Worm (Caenorhabditis elegans): ENCODE measurements around the gene srgp-1.

DNA sequence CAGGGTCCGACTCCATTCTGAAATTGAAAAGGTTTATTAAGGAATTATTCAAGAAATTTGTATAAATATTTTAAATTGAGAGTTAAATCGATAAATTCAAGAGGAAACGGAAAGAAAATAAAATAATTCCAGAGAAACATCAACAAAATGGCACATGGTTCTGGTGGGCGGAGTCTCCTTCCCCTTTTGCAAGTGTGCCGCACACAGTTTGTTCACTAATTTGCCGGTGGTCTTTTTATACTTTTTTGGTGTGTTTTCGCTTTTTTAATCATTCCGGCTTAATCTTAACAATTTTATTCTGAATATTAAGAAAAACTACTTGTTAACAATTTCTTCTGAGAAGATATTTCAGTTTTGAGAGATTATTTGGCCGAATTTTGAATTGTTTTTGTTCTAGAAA lies 34.6 kb downstream of the srgp-1 start, which contains the start of the genes ragc-1 and Y24F12A.1:
- TF ChIP-seq nhr-237 (tag; optimal IDR thresholded peaks at IDR 0.05) (peak; percentile 12), tbx-8 (GFP tag; optimal IDR thresholded peaks at IDR 0.05) (no peak), ceh-83 (GFP tag; optimal IDR thresholded peaks at IDR 0.05) (no peak), snpc-4 (tag; optimal IDR thresholded peaks at IDR 0.05) (no peak)
